Worm (Caenorhabditis elegans): Measurements from ENCODE around the gene acc-3.

The acc-3 gene

ce11 chrX:4699411-4700050 is 27.8 kb downstream of the acc-3 start, which contains the start of gene hyl-2 (continued):
- TF ChIP-seq blmp-1 (tag; optimal IDR thresholded peaks at IDR 0.05), result peak; percentile 43
- no peak for TF ChIP-seq irx-1 (tag; optimal IDR thresholded peaks at IDR 0.05)
- no peak for TF ChIP-seq dsc-1 (tag; optimal IDR thresholded peaks at IDR 0.05)
- no peak for TF ChIP-seq grh-1 (GFP tag; IDR thresholded peaks at IDR 0.05)
- TF ChIP-seq nhr-90 (tag; optimal IDR thresholded peaks at IDR 0.05; ENCODE audit: poor library complexity), result no peak
- peak in 1 of 2 experiments; percentile 44 for TF ChIP-seq efl-1 (optimal IDR thresholded peaks at IDR 0.05)
- peak in 1 of 2 experiments; percentile 91 for TF ChIP-seq efl-1 (GFP tag; optimal IDR thresholded peaks at IDR 0.05 in 1 of 2)
- TF ChIP-seq aha-1 (tag; optimal IDR thresholded peaks at IDR 0.05), result no peak
- TF ChIP-seq nhr-76 (tag; optimal IDR thresholded peaks at IDR 0.05), result no peak
- no peak for TF ChIP-seq unc-30 (tag; optimal IDR thresholded peaks at IDR 0.05)
- TF ChIP-seq lsy-2 (tag; optimal IDR thresholded peaks at IDR 0.05), result peak in 1 of 2 experiments; percentile 71
- TF ChIP-seq ets-5 (GFP tag; IDR thresholded peaks at IDR 0.05), result no peak
- no peak for TF ChIP-seq hlh-17 (GFP tag; optimal IDR thresholded peaks at IDR 0.05; ENCODE audit: borderline replicate concordance)
- no peak for TF ChIP-seq unc-130 (tag; optimal IDR thresholded peaks at IDR 0.05)
- TF ChIP-seq Y116A8C.19 (tag; optimal IDR thresholded peaks at IDR 0.05; ENCODE audit: borderline replicate concordance), result no peak
- TF ChIP-seq mep-1 (tag; optimal IDR thresholded peaks at IDR 0.05), result peak; percentile 44
- TF ChIP-seq F16B12.6 (tag; optimal IDR thresholded peaks at IDR 0.05), result peak; percentile 6
- no peak for TF ChIP-seq pax-3 (tag; optimal IDR thresholded peaks at IDR 0.05)
- no peak for TF ChIP-seq sup-37 (GFP tag; optimal IDR thresholded peaks at IDR 0.05)
- no peak for TF ChIP-seq hpl-2 (GFP tag; optimal IDR thresholded peaks at IDR 0.05)
- peak; percentile 35 for TF ChIP-seq C16A3.4 (tag; optimal IDR thresholded peaks at IDR 0.05)
- peak in 2 of 6 experiments; percentile 1 to 66 for TF ChIP-seq elt-3 (tag; optimal IDR thresholded peaks at IDR 0.05)
- TF ChIP-seq mef-2 (tag; optimal IDR thresholded peaks at IDR 0.05), result no peak
- TF ChIP-seq nhr-11 (tag; optimal IDR thresholded peaks at IDR 0.05), result no peak
- peak; percentile 57 for TF ChIP-seq nhr-71 (tag; optimal IDR thresholded peaks at IDR 0.05)
- TF ChIP-seq C34B4.2 (tag; optimal IDR thresholded peaks at IDR 0.05), result no peak
- TF ChIP-seq fkh-4 (tag; optimal IDR thresholded peaks at IDR 0.05; ENCODE audit: borderline replicate concordance), result no peak
- TF ChIP-seq ama-1 (optimal IDR thresholded peaks at IDR 0.05), result no peak
- TF ChIP-seq fkh-10 (GFP tag; optimal IDR thresholded peaks at IDR 0.05), result peak; percentile 34
- peak; percentile 62 for TF ChIP-seq snu-23 (GFP tag; optimal IDR thresholded peaks at IDR 0.05)
- peak in 2 of 3 experiments; percentile 6 to 37 for TF ChIP-seq dpl-1 (GFP tag; optimal IDR thresholded peaks at IDR 0.05)
- no peak for TF ChIP-seq isw-1 (GFP tag; IDR thresholded peaks at IDR 0.05)
- no peak for TF ChIP-seq zip-4 (GFP tag; optimal IDR thresholded peaks at IDR 0.05)
- no peak for TF ChIP-seq C04F5.9 (tag; optimal IDR thresholded peaks at IDR 0.05)
- TF ChIP-seq skn-1 (tag; optimal IDR thresholded peaks at IDR 0.05), result no peak
- TF ChIP-seq lin-15B (tag; optimal IDR thresholded peaks at IDR 0.05), result peak; percentile 55
- no peak for TF ChIP-seq efl-3 (GFP tag; optimal IDR thresholded peaks at IDR 0.05)

ce11 chrX:4698271-4698670 is 29.0 kb downstream of the acc-3 start:
- TF ChIP-seq nhr-20 (tag; optimal IDR thresholded peaks at IDR 0.05) (peak; percentile 11), ztf-4 (tag; optimal IDR thresholded peaks at IDR 0.05) (no peak), elt-3 (tag; optimal IDR thresholded peaks at IDR 0.05) (no peak), hpl-2 (GFP tag; optimal IDR thresholded peaks at IDR 0.05) (no peak), elt-2 (tag; optimal IDR thresholded peaks at IDR 0.05) (peak; percentile 82), nhr-85 (tag) (no peak), nhr-84 (tag; optimal IDR thresholded peaks at IDR 0.05) (no peak), nhr-90 (tag; optimal IDR thresholded peaks at IDR 0.05; ENCODE audit: poor library complexity) (peak; percentile 21), rnt-1 (tag; optimal IDR thresholded peaks at IDR 0.05) (no peak)

Measured in whole organism, L1 larva.